Worm (Caenorhabditis elegans) whole organism, L4/young adult: ENCODE results near the gene nhr-253.

ENCODE experiments used
- W03F9.2 ChIP-seq: fragments of 150-350 bp; optimal IDR thresholded peaks from 2 replicates; lab custom pipeline; 2014; ENCODE audit warnings: missing biosample characterization, missing genetic modification characterization
- dao-5 ChIP-seq: sonication (generic microtip); optimal IDR thresholded peaks from 2 replicates; lab custom pipeline; 2016; ENCODE audit warnings: missing genotype, missing genetic modification characterization, moderate library complexity, missing compliant biosample characterization
- him-1 ChIP-seq: sonication (generic microtip); optimal IDR thresholded peaks from 2 replicates; lab custom pipeline; 2016; ENCODE audit warnings: missing genotype, missing genetic modification reagents, missing genetic modification characterization, missing compliant biosample characterization

DNA sequence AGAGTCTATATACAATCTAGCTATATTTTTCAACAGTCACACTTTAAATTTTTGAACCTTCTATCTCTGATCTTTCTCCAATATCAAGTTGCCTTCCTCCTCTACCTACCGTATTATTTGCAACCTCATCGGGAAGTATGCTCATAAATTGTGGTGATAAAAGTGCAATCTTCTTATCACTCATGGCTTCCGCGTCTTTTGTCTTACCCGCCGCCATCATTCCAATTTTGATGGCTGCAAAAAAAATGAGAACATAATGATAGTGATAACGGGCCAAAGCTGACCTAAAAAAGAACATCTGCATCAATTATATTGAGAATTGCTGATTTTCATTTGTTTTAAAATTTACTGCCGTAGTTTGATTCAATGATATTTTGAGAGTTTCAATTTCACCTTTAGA lies 19.6 kb upstream of the nhr-253 start:
- TF ChIP-seq dao-5 (tag; lab: Kevin White, UChicago): no peak
- TF ChIP-seq W03F9.2 (tag; lab: Kevin White, UChicago): no peak
- no peak for TF ChIP-seq him-1 (tag; lab: Kevin White, UChicago)
